Fruit fly (Drosophila melanogaster) whole organism, adult: ENCODE data around the gene Osi1.

ENCODE experiments used
- CG11617 ChIP-seq: fragments of 200-800 bp; sonication (Bioruptor generic); optimal IDR thresholded peaks from 2 replicates; lab custom pipeline; 2017; ENCODE audit warnings: mild to moderate bottlenecking, missing biosample characterization, missing genetic modification reagents, missing genetic modification characterization
- CG12768 ChIP-seq: fragments of 200-800 bp; sonication (Bioruptor generic); optimal IDR thresholded peaks from 2 replicates; lab custom pipeline; 2017; ENCODE audit warnings: missing biosample characterization, missing genetic modification characterization, mild to moderate bottlenecking, moderate library complexity, missing genetic modification reagents
- CG14711 ChIP-seq: fragments of 200-800 bp; sonication (Bioruptor generic); optimal IDR thresholded peaks from 2 replicates; lab custom pipeline; 2018; ENCODE audit warnings: missing biosample characterization, mild to moderate bottlenecking, missing genetic modification characterization, moderate library complexity
- CG1620 ChIP-seq: fragments of 200-800 bp; sonication (Bioruptor generic); optimal IDR thresholded peaks from 2 replicates; lab custom pipeline; 2016; ENCODE audit warnings: missing biosample characterization, missing genetic modification characterization
- CG33017 ChIP-seq: fragments of 200-800 bp; sonication (Bioruptor generic); optimal IDR thresholded peaks from 2 replicates; lab custom pipeline; 2018; ENCODE audit warnings: missing biosample characterization, mild to moderate bottlenecking, missing genetic modification characterization, moderate library complexity
- CG5204 ChIP-seq: fragments of 200-800 bp; sonication (Bioruptor generic); optimal IDR thresholded peaks from 2 replicates; lab custom pipeline; 2016; ENCODE audit warnings: missing biosample characterization, missing genetic modification characterization
- CG7045 ChIP-seq: fragments of 200-800 bp; sonication (Bioruptor generic); optimal IDR thresholded peaks from 2 replicates; lab custom pipeline; 2017; ENCODE audit warnings: missing biosample characterization, mild to moderate bottlenecking, missing genetic modification characterization
- CG7101 ChIP-seq: fragments of 200-800 bp; sonication (Bioruptor generic); optimal IDR thresholded peaks from 2 replicates; lab custom pipeline; 2018; ENCODE audit warnings: missing biosample characterization, mild to moderate bottlenecking, missing genetic modification characterization, moderate library complexity
- Clk ChIP-seq: fragments of 200-800 bp; sonication (Bioruptor generic); optimal IDR thresholded peaks from 2 replicates; lab custom pipeline; 2017; ENCODE audit warnings: missing biosample characterization, missing genetic modification characterization
- Crg-1 ChIP-seq: fragments of 200-800 bp; sonication (Bioruptor generic); optimal IDR thresholded peaks from 2 replicates; lab custom pipeline; 2016; ENCODE audit warnings: missing biosample characterization, missing genetic modification characterization
- Hr96 ChIP-seq: fragments of 200-800 bp; sonication (Bioruptor generic); optimal IDR thresholded peaks from 2 replicates; lab custom pipeline; 2016; ENCODE audit warnings: missing biosample characterization, missing genetic modification characterization
- Mnt ChIP-seq: fragments of 200-800 bp; sonication (Bioruptor generic); optimal IDR thresholded peaks from 2 replicates; lab custom pipeline; 2016; ENCODE audit warnings: missing biosample characterization, mild to moderate bottlenecking, missing genetic modification characterization
- bab1 ChIP-seq: fragments of 200-800 bp; sonication (Bioruptor generic); optimal IDR thresholded peaks from 3 replicates; lab custom pipeline; 2019; ENCODE audit warnings: missing biosample characterization, mild to moderate bottlenecking, missing genetic modification characterization, moderate library complexity
- cic ChIP-seq: fragments of 200-800 bp; sonication (Bioruptor generic); optimal IDR thresholded peaks from 2 replicates; lab custom pipeline; 2017; ENCODE audit warnings: missing biosample characterization, mild to moderate bottlenecking, missing genetic modification characterization, moderate library complexity
- cnc ChIP-seq, 2 experiments: fragments of >200 bp; optimal IDR thresholded peaks; 2 replicates each; lab custom pipeline; 2017
- kay ChIP-seq: fragments of 200-800 bp; sonication (Bioruptor generic); peaks from one replicate; lab custom pipeline; 2016; ENCODE audit warnings: missing biosample characterization, missing genetic modification characterization, borderline replicate concordance
- ovo ChIP-seq: fragments of 200-800 bp; sonication (Bioruptor generic); optimal IDR thresholded peaks from 2 replicates; lab custom pipeline; 2016; ENCODE audit warnings: missing biosample characterization, missing genetic modification characterization
- pad ChIP-seq: fragments of 200-800 bp; sonication (Bioruptor generic); optimal IDR thresholded peaks from 3 replicates; lab custom pipeline; 2017; ENCODE audit warnings: missing biosample characterization, missing genetic modification characterization, mild to moderate bottlenecking, moderate library complexity, missing genetic modification reagents
- tj ChIP-seq: fragments of 200-800 bp; sonication (Bioruptor generic); optimal IDR thresholded peaks from 3 replicates; lab custom pipeline; 2017; ENCODE audit warnings: missing biosample characterization, mild to moderate bottlenecking, missing genetic modification characterization, moderate library complexity
- toe ChIP-seq: fragments of 200-800 bp; sonication (Bioruptor generic); optimal IDR thresholded peaks from 2 replicates; lab custom pipeline; 2016; ENCODE audit warnings: missing biosample characterization, missing genetic modification characterization

The Osi1 gene

DNA sequence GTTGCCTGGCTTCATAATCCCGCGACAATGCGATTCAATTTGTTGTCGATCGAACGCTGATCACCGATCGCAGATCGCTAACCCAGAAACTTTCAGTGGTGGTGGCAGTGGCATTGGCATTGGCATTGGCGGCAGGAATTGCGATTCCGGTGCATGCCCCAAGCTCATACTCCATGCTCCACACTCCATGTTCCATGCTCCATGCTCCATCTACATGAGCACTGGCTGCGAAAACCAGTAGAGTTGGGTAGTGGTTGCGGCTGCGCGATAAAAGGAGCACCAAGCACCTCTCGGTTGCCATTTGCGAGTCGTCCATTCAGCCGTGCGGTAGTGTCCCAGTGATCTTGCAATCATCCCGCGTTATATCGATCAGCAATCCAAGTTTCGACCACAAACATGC lies at the start of gene Osi1:
Osi1 (plus strand) TSS at position 301 of the 400 bp plus-strand sequence.
- TF ChIP-seq Crg-1 (GFP tag; lab: Kevin White, UChicago) (no peak), cic (no peak), tj (GFP tag; lab: Kevin White, UChicago) (no peak), CG7045 (GFP tag; lab: Kevin White, UChicago) (no peak), CG33017 (no peak), cnc (optimal IDR thresholded peaks at IDR 0.05; lab: Kevin White, UChicago) (no peak), bab1 (GFP tag; lab: Kevin White, UChicago) (no peak), toe (no peak), pad (GFP tag; lab: Kevin White, UChicago) (no peak), CG14711 (tag; lab: Kevin White, UChicago) (no peak), Hr96 (GFP tag; lab: Kevin White, UChicago) (no peak), ovo (GFP tag; lab: Kevin White, UChicago) (no peak), CG7101 (tag; lab: Kevin White, UChicago) (no peak), CG11617 (no peak), CG5204 (GFP tag; lab: Kevin White, UChicago) (no peak), CG1620 (GFP tag; lab: Kevin White, UChicago) (no peak), CG12768 (GFP tag; lab: Kevin White, UChicago) (no peak), Mnt (no peak), Clk (no peak)

dm6 chr3R:6141768-6142167 lies 31.6 kb upstream of the Osi1 start:
- no peak for TF ChIP-seq CG5204 (GFP tag; lab: Kevin White, UChicago)
- TF ChIP-seq CG33017, result no peak
- TF ChIP-seq CG7045 (GFP tag; lab: Kevin White, UChicago), result no peak
- TF ChIP-seq pad (GFP tag; lab: Kevin White, UChicago), result no peak
- no peak for TF ChIP-seq CG1620 (GFP tag; lab: Kevin White, UChicago)
- no peak for TF ChIP-seq Mnt
- no peak for TF ChIP-seq cic
- TF ChIP-seq CG12768 (GFP tag; lab: Kevin White, UChicago), result no peak
- TF ChIP-seq CG11617, result no peak
- no peak for TF ChIP-seq ovo (GFP tag; lab: Kevin White, UChicago)
- TF ChIP-seq cnc (optimal IDR thresholded peaks at IDR 0.05; lab: Kevin White, UChicago), result no peak
- TF ChIP-seq Clk, result no peak
- TF ChIP-seq toe, result no peak
- TF ChIP-seq Crg-1 (GFP tag; lab: Kevin White, UChicago), result no peak
- no peak for TF ChIP-seq bab1 (GFP tag; lab: Kevin White, UChicago)

dm6 chr3R:6149130-6149529 lies 24.2 kb upstream of the Osi1 start:
- no peak for TF ChIP-seq cic
- no peak for TF ChIP-seq tj (GFP tag; lab: Kevin White, UChicago)

DNA sequence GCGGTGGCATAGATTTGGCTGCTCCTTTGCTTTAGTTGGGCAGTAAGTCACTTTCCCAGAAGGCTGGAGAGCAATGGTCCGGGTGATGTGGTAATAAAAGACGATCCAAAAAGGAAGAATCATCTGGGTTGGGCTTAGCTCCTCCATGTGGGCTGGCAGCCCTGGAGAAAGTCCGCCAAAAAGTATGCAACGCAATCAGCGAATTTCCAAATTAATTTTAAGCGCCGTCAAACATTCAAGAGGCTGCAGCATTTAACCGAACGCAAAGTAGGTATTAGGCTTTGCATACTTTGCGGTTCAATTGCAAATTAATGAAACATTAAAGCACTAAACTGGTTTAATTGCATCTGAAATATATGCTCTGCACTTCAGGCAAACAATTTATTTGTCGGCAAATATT lies 23.8 kb upstream of the Osi1 start:
- TF ChIP-seq cic (no peak), CG1620 (GFP tag; lab: Kevin White, UChicago) (no peak), cnc (optimal IDR thresholded peaks at IDR 0.05; lab: Kevin White, UChicago) (no peak), CG14711 (tag; lab: Kevin White, UChicago) (no peak), CG5204 (GFP tag; lab: Kevin White, UChicago) (no peak), CG12768 (GFP tag; lab: Kevin White, UChicago) (no peak), CG11617 (no peak), ovo (GFP tag; lab: Kevin White, UChicago) (no peak), CG7045 (GFP tag; lab: Kevin White, UChicago) (no peak), CG7101 (tag; lab: Kevin White, UChicago) (no peak), Mnt (no peak), CG33017 (no peak), Crg-1 (GFP tag; lab: Kevin White, UChicago) (no peak), kay (GFP tag; lab: Kevin White, UChicago) (no peak), tj (GFP tag; lab: Kevin White, UChicago) (no peak), pad (GFP tag; lab: Kevin White, UChicago) (no peak), toe (no peak), Hr96 (GFP tag; lab: Kevin White, UChicago) (no peak), Clk (no peak)

DNA sequence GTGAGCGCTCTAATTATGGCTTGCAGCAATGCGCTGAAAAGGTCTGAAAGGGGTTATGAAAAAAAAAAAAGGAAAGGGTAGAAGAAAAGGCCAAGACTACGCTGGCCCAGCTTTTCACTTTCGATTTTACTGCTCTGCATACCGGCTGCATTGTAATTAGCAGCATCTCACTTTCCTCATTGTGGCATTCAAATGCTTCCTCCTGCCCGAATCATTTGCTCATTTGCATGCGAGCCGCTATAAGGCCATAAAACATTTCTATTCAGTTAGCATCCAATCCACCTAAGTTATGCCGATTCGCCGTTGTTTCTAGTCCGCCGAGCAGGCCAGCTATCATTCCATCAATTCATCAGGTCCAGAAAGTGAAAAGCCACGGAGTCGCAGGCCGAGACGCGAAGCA lies 19.8 kb upstream of the Osi1 start:
- TF ChIP-seq CG14711 (tag; lab: Kevin White, UChicago) (no peak), cic (no peak), Clk (no peak), pad (GFP tag; lab: Kevin White, UChicago) (no peak), cnc (optimal IDR thresholded peaks at IDR 0.05; lab: Kevin White, UChicago) (no peak), CG7045 (GFP tag; lab: Kevin White, UChicago) (no peak), bab1 (GFP tag; lab: Kevin White, UChicago) (no peak), Crg-1 (GFP tag; lab: Kevin White, UChicago) (no peak), tj (GFP tag; lab: Kevin White, UChicago) (no peak), CG7101 (tag; lab: Kevin White, UChicago) (no peak), toe (no peak), CG33017 (no peak), CG12768 (GFP tag; lab: Kevin White, UChicago) (no peak), Mnt (no peak), ovo (GFP tag; lab: Kevin White, UChicago) (no peak), CG11617 (no peak)

DNA sequence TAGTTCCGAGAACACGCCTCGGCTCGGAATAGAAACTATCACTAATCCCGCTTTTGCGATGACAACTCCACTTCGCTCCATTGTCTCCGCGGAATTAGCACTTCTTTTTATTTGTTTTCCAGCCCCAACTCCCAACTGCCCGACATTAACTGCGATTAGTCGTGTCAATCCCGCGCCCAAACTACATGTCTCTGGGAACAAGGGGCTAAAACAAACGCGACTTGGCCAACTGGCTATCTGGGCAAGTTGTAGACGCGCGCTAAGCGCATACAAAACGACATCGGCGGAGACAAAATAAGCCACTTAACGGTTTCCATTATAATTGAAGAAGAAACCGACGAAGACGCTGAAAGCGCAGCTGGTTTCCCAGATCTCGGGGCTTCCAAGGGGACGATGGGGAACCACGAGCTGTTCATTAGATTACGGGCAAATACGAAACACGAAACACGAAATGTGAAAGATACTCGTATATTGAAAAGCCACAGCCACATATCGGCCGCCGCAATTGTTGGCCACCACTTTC lies 18.5 kb upstream of the Osi1 start:
- no peak for TF ChIP-seq cic
- no peak for TF ChIP-seq pad (GFP tag; lab: Kevin White, UChicago)
